Fruit fly (Drosophila melanogaster) whole organism, embryonic: Measurements from ENCODE around the gene CG5828.
A peak's percentile ranks its signal among the peaks of the same experiment; 100 is the strongest.

Experiments used
- CG11247 ChIP-seq: fragments of 200-800 bp; sonication (Bioruptor generic); IDR thresholded peaks from 2 replicates; pipeline ENCODE4 v1.3.6; 2022; ENCODE audit warnings: missing biosample characterization, missing genetic modification characterization
- CG11398 ChIP-seq: fragments of 200-800 bp; sonication (Bioruptor generic); optimal IDR thresholded peaks from 2 replicates; lab custom pipeline; 2016; ENCODE audit warnings: missing biosample characterization, missing genetic modification characterization
- CG11456 ChIP-seq: fragments of 200-800 bp; sonication (Bioruptor generic); IDR thresholded peaks from 3 replicates; pipeline ENCODE4 v1.3.6; 2022; ENCODE audit warnings: missing biosample characterization, missing genetic modification characterization
- CG12071 ChIP-seq: fragments of 200-800 bp; sonication (Bioruptor generic); optimal IDR thresholded peaks from 3 replicates; lab custom pipeline; 2018; ENCODE audit warnings: missing biosample characterization, mild to moderate bottlenecking, missing genetic modification characterization
- CG12299 ChIP-seq: fragments of 200-800 bp; sonication (Bioruptor generic); optimal IDR thresholded peaks from 2 replicates; lab custom pipeline; 2018; ENCODE audit warnings: missing biosample characterization, mild to moderate bottlenecking, missing genetic modification characterization
- CG12769 ChIP-seq: fragments of 200-800 bp; sonication (Bioruptor generic); optimal IDR thresholded peaks from 2 replicates; lab custom pipeline; 2019; ENCODE audit warnings: missing biosample characterization, mild to moderate bottlenecking, missing genetic modification characterization, moderate library complexity
- CG13894 ChIP-seq: fragments of 200-800 bp; sonication (Bioruptor generic); optimal IDR thresholded peaks from 3 replicates; lab custom pipeline; 2018; ENCODE audit warnings: missing biosample characterization, mild to moderate bottlenecking, missing genetic modification characterization, moderate library complexity
- CG14441 ChIP-seq: fragments of 200-800 bp; sonication (Bioruptor generic); IDR thresholded peaks from 2 replicates; pipeline ENCODE4 v1.3.6; 2022; ENCODE audit warnings: missing biosample characterization, missing genetic modification characterization
- CG1529 ChIP-seq: fragments of 200-800 bp; sonication (Bioruptor generic); optimal IDR thresholded peaks from 3 replicates; lab custom pipeline; 2018; ENCODE audit warnings: missing biosample characterization, missing genetic modification characterization
- CG15696 ChIP-seq: fragments of 200-800 bp; sonication (Bioruptor generic); optimal IDR thresholded peaks from 2 replicates; lab custom pipeline; 2019; ENCODE audit warnings: missing biosample characterization, mild to moderate bottlenecking, missing genetic modification characterization, moderate library complexity
- CG17359 ChIP-seq: fragments of 200-800 bp; sonication (Bioruptor generic); optimal IDR thresholded peaks from 3 replicates; lab custom pipeline; 2018; ENCODE audit warnings: missing biosample characterization, mild to moderate bottlenecking, missing genetic modification characterization, moderate library complexity
- CG17361 ChIP-seq: fragments of 200-800 bp; sonication (Bioruptor generic); IDR thresholded peaks from 3 replicates; pipeline ENCODE4 v1.3.6; 2022; ENCODE audit warnings: missing biosample characterization, missing genetic modification characterization
- CG17385 ChIP-seq: fragments of 200-800 bp; sonication (Bioruptor generic); optimal IDR thresholded peaks from 3 replicates; lab custom pipeline; 2018; ENCODE audit warnings: missing biosample characterization, mild to moderate bottlenecking, missing genetic modification characterization
- CG17912 ChIP-seq: fragments of 200-800 bp; sonication (Bioruptor generic); optimal IDR thresholded peaks from 2 replicates; lab custom pipeline; 2018; ENCODE audit warnings: missing biosample characterization, mild to moderate bottlenecking, missing genetic modification characterization
- CG3407 ChIP-seq: fragments of 200-800 bp; sonication (Bioruptor generic); optimal IDR thresholded peaks from 2 replicates; lab custom pipeline; 2018; ENCODE audit warnings: missing biosample characterization, mild to moderate bottlenecking, missing genetic modification characterization
- CG34224 ChIP-seq: fragments of 200-800 bp; sonication (Bioruptor generic); IDR thresholded peaks from 3 replicates; pipeline ENCODE4 v1.3.6; 2022; ENCODE audit warnings: missing biosample characterization, missing genetic modification characterization; ENCODE audit not compliant: partially characterized antibody
- CG3847 ChIP-seq: fragments of 200-800 bp; sonication (Bioruptor generic); IDR thresholded peaks from 2 replicates; pipeline ENCODE4 v1.3.6; 2022; ENCODE audit warnings: missing biosample characterization, missing genetic modification characterization
- CG4328 ChIP-seq: fragments of 200-800 bp; sonication (Bioruptor generic); optimal IDR thresholded peaks from 3 replicates; lab custom pipeline; 2017; ENCODE audit warnings: missing biosample characterization, missing genetic modification reagents, missing genetic modification characterization
- CG43689 ChIP-seq: fragments of 200-800 bp; sonication (Bioruptor generic); IDR thresholded peaks from 2 replicates; pipeline ENCODE4 v1.3.6; 2022; ENCODE audit warnings: missing biosample characterization, missing genetic modification characterization
- CG4424 ChIP-seq: fragments of 200-800 bp; sonication (Bioruptor generic); optimal IDR thresholded peaks from 3 replicates; lab custom pipeline; 2016; ENCODE audit warnings: missing biosample characterization, missing genetic modification characterization
- CG6654 ChIP-seq: fragments of 200-800 bp; sonication (Bioruptor generic); optimal IDR thresholded peaks from 2 replicates; lab custom pipeline; 2017; ENCODE audit warnings: missing biosample characterization, mild to moderate bottlenecking, missing genetic modification characterization
- CG8281 ChIP-seq: fragments of 200-800 bp; sonication (Bioruptor generic); optimal IDR thresholded peaks from 2 replicates; lab custom pipeline; 2018; ENCODE audit warnings: missing biosample characterization, mild to moderate bottlenecking, missing genetic modification characterization, moderate library complexity
- H15 ChIP-seq: fragments of 200-800 bp; sonication (Bioruptor generic); IDR thresholded peaks from 3 replicates; pipeline ENCODE4 v1.3.6; 2022; ENCODE audit warnings: missing biosample characterization, missing genetic modification characterization
- Hand ChIP-seq: fragments of 200-800 bp; sonication (Bioruptor generic); optimal IDR thresholded peaks from 2 replicates; lab custom pipeline; 2017; ENCODE audit warnings: mild to moderate bottlenecking, missing biosample characterization, missing genetic modification reagents, missing genetic modification characterization
- Hr78 ChIP-seq, 2 experiments: fragments of 200-800 bp in 1 of 2; fragments of >200 bp in 1 of 2; sonication (Bioruptor generic) in 1 of 2; optimal IDR thresholded peaks; 2 replicates each; lab custom pipeline; 2017 to 2019; ENCODE audit warnings: missing biosample characterization in 2 of 2, missing genetic modification characterization in 2 of 2, mild to moderate bottlenecking in 1 of 2, moderate library complexity in 1 of 2
- Meics ChIP-seq: fragments of 200-800 bp; sonication (Bioruptor generic); optimal IDR thresholded peaks from 2 replicates; lab custom pipeline; 2017; ENCODE audit warnings: missing biosample characterization, mild to moderate bottlenecking, missing genetic modification characterization
- Nf-YB ChIP-seq: fragments of 200-800 bp; sonication (Bioruptor generic); optimal IDR thresholded peaks from 3 replicates; lab custom pipeline; 2019; ENCODE audit warnings: missing biosample characterization, mild to moderate bottlenecking, missing genetic modification characterization, moderate library complexity
- Oaz ChIP-seq: fragments of 200-800 bp; sonication (Bioruptor generic); IDR thresholded peaks from 2 replicates; pipeline ENCODE4 v1.3.6; 2022; ENCODE audit warnings: missing biosample characterization, missing genetic modification characterization
- Spps ChIP-seq: fragments of 200-800 bp; sonication (Bioruptor generic); optimal IDR thresholded peaks from 2 replicates; lab custom pipeline; 2018; ENCODE audit warnings: missing biosample characterization, mild to moderate bottlenecking, missing genetic modification characterization
- TFAM ChIP-seq: fragments of 200-800 bp; sonication (Bioruptor generic); optimal IDR thresholded peaks from 2 replicates; lab custom pipeline; 2017; ENCODE audit warnings: missing biosample characterization, missing genetic modification characterization, inconsistent platforms
- Xrp1 ChIP-seq: fragments of 200-800 bp; sonication (Bioruptor generic); IDR thresholded peaks from 2 replicates; pipeline ENCODE4 v1.3.6; 2022; ENCODE audit warnings: missing biosample characterization, missing genetic modification characterization
- chinmo ChIP-seq: fragments of 200-800 bp; sonication (Bioruptor generic); IDR thresholded peaks from 4 replicates; pipeline ENCODE4 v1.3.6; 2022; ENCODE audit warnings: missing biosample characterization, missing genetic modification characterization; ENCODE audit not compliant: partially characterized antibody
- cwo ChIP-seq: fragments of 200-800 bp; sonication (Bioruptor generic); optimal IDR thresholded peaks from 3 replicates; lab custom pipeline; 2017; ENCODE audit warnings: missing biosample characterization, missing genetic modification characterization, mild to moderate bottlenecking, moderate library complexity, missing genetic modification reagents
- danr ChIP-seq: fragments of 200-800 bp; sonication (Bioruptor generic); IDR thresholded peaks from 2 replicates; pipeline ENCODE4 v1.3.6; 2022; ENCODE audit warnings: missing biosample characterization, missing genetic modification characterization
- ems ChIP-seq: fragments of 200-800 bp; sonication (Bioruptor generic); optimal IDR thresholded peaks from 3 replicates; lab custom pipeline; 2016; ENCODE audit warnings: missing biosample characterization, missing genetic modification characterization
- gce ChIP-seq: fragments of 200-800 bp; sonication (Bioruptor generic); IDR thresholded peaks from 3 replicates; pipeline ENCODE4 v1.3.6; 2022; ENCODE audit warnings: missing biosample characterization, missing genetic modification characterization
- gcm ChIP-seq: fragments of 200-800 bp; sonication (Bioruptor generic); optimal IDR thresholded peaks from 2 replicates; lab custom pipeline; 2019; ENCODE audit warnings: missing biosample characterization, mild to moderate bottlenecking, missing genetic modification characterization, moderate library complexity
- her ChIP-seq: fragments of 200-800 bp; sonication (Bioruptor generic); optimal IDR thresholded peaks from 2 replicates; lab custom pipeline; 2016; ENCODE audit warnings: missing biosample characterization, missing genetic modification characterization
- org-1 ChIP-seq: fragments of 200-800 bp; sonication (Bioruptor generic); optimal IDR thresholded peaks from 2 replicates; lab custom pipeline; 2017; ENCODE audit warnings: missing biosample characterization, missing genetic modification characterization
- p53 ChIP-seq: fragments of 200-800 bp; sonication (Bioruptor generic); optimal IDR thresholded peaks from 2 replicates; lab custom pipeline; 2016; ENCODE audit warnings: missing biosample characterization, missing genetic modification characterization
- pzg ChIP-seq: fragments of 200-800 bp; sonication (Bioruptor generic); optimal IDR thresholded peaks from 3 replicates; lab custom pipeline; 2018; ENCODE audit warnings: missing biosample characterization, mild to moderate bottlenecking, missing genetic modification characterization, moderate library complexity
- ro ChIP-seq: fragments of 200-800 bp; sonication (Bioruptor generic); IDR thresholded peaks from 2 replicates; pipeline ENCODE4 v1.3.6; 2022; ENCODE audit warnings: missing biosample characterization, missing genetic modification characterization
- sd ChIP-seq: fragments of 200-800 bp; sonication (Bioruptor generic); optimal IDR thresholded peaks from 3 replicates; lab custom pipeline; 2018; ENCODE audit warnings: missing biosample characterization, mild to moderate bottlenecking, missing genetic modification characterization, moderate library complexity
- sim ChIP-seq: fragments of 200-800 bp; sonication (Bioruptor generic); IDR thresholded peaks from 2 replicates; pipeline ENCODE4 v1.3.6; 2022; ENCODE audit warnings: missing biosample characterization, missing genetic modification characterization
- tin ChIP-seq: fragments of 200-800 bp; sonication (Bioruptor generic); optimal IDR thresholded peaks from 3 replicates; lab custom pipeline; 2016; ENCODE audit warnings: missing biosample characterization, missing genetic modification characterization
- trem ChIP-seq: fragments of 200-800 bp; optimal IDR thresholded peaks from 3 replicates; lab custom pipeline; 2019; ENCODE audit warnings: missing biosample characterization, mild to moderate bottlenecking, missing genetic modification characterization, moderate library complexity
- unc-4 ChIP-seq: fragments of 200-800 bp; sonication (Bioruptor generic); IDR thresholded peaks from 2 replicates; pipeline ENCODE4 v1.3.6; 2022; ENCODE audit warnings: missing biosample characterization, missing genetic modification characterization; ENCODE audit not compliant: partially characterized antibody
- vnd ChIP-seq: fragments of 200-800 bp; sonication (Bioruptor generic); IDR thresholded peaks from 3 replicates; pipeline ENCODE4 v1.3.6; 2022; ENCODE audit warnings: missing biosample characterization, missing genetic modification characterization; ENCODE audit not compliant: partially characterized antibody
- zf30C ChIP-seq: fragments of 200-800 bp; sonication (Bioruptor generic); optimal IDR thresholded peaks from 3 replicates; lab custom pipeline; 2018; ENCODE audit warnings: missing biosample characterization, mild to moderate bottlenecking, missing genetic modification characterization

Gene CG5828

dm6 chr2L:5060952-5061478, 32.8 kb upstream of the CG5828 start (continued):
- TF ChIP-seq p53 (GFP tag; lab: Kevin White, UChicago) (peak; percentile 68), sd (tag; lab: Kevin White, UChicago) (peak; percentile 56), CG12071 (GFP tag; lab: Kevin White, UChicago) (peak; percentile 65), danr (GFP tag; lab: Robert Waterston, UW) (peak; percentile 49; the same call in 1 of the 2 replicates), Xrp1 (GFP tag; lab: Robert Waterston, UW) (no peak; the same call in none of the 2 replicates), ro (no peak), CG17385 (GFP tag; lab: Kevin White, UChicago) (peak; percentile 67), org-1 (GFP tag; lab: Kevin White, UChicago) (peak; percentile 74), CG11247 (GFP tag; lab: Robert Waterston, UW) (peak; percentile 69), CG34224 (GFP tag; lab: Robert Waterston, UW) (no peak), cwo (peak; percentile 87), CG3847 (peak; percentile 41; the same call in 1 of the 2 replicates), CG1529 (peak; percentile 4), Nf-YB (peak; percentile 42), Hr78 (GFP tag; optimal IDR thresholded peaks at IDR 0.05; lab: Kevin White, UChicago) (no peak), CG17912 (GFP tag; lab: Kevin White, UChicago) (no peak), tin (peak; percentile 49), H15 (GFP tag; lab: Robert Waterston, UW) (0 out of 3 replicates have a peak, but pooled peaks have one; percentile 31), CG15696 (tag; lab: Kevin White, UChicago) (no peak), CG8281 (tag; lab: Kevin White, UChicago) (peak; percentile 23), trem (no peak), vnd (GFP tag; lab: Robert Waterston, UW) (no peak), ems (GFP tag; lab: Kevin White, UChicago) (peak; percentile 62), CG14441 (GFP tag; lab: Robert Waterston, UW) (peak; percentile 42; the same call in 1 of the 2 replicates), CG12769 (peak; percentile 61), Meics (GFP tag; lab: Kevin White, UChicago) (peak; percentile 74), sim (GFP tag; lab: Robert Waterston, UW) (no peak), CG13894 (tag; lab: Kevin White, UChicago) (peak; percentile 59), gce (0 out of 3 replicates have a peak, but pooled peaks have one; percentile 29), TFAM (GFP tag; lab: Kevin White, UChicago) (no peak), unc-4 (GFP tag; lab: Robert Waterston, UW) (no peak), her (GFP tag; lab: Kevin White, UChicago) (peak; percentile 50), CG3407 (GFP tag; lab: Kevin White, UChicago) (peak; percentile 47), CG43689 (GFP tag; lab: Robert Waterston, UW) (0 out of 2 replicates have a peak, but pooled peaks have one; percentile 36), zf30C (GFP tag; lab: Kevin White, UChicago) (peak; percentile 70), Spps (no peak), pzg (no peak), CG4328 (GFP tag; lab: Kevin White, UChicago) (peak; percentile 46), CG12299 (tag; lab: Kevin White, UChicago) (peak; percentile 49), CG17361 (GFP tag; lab: Robert Waterston, UW) (peak; percentile 60), CG4424 (GFP tag; lab: Kevin White, UChicago) (peak; percentile 32), CG17359 (peak; percentile 67), chinmo (GFP tag; lab: Robert Waterston, UW) (no peak), Oaz (GFP tag; lab: Robert Waterston, UW) (peak; percentile 51; the same call in 1 of the 2 replicates), Hand (GFP tag; lab: Kevin White, UChicago) (peak; percentile 45), CG11456 (GFP tag; lab: Robert Waterston, UW) (peak; percentile 69; the same call in 1 of the 3 replicates), CG11398 (GFP tag; lab: Kevin White, UChicago) (peak; percentile 62), CG6654 (GFP tag; lab: Kevin White, UChicago) (no peak), gcm (GFP tag; lab: Kevin White, UChicago) (peak; percentile 34)
